Fruit fly (Drosophila melanogaster) whole organism, embryonic: Measurements from ENCODE around the gene CG10338.

ENCODE experiments used
- CG2678 ChIP-seq: fragments of 200-800 bp; sonication (Bioruptor generic); optimal IDR thresholded peaks from 3 replicates; lab custom pipeline; 2019; ENCODE audit warnings: missing biosample characterization, mild to moderate bottlenecking, missing genetic modification characterization, moderate library complexity
- Sox102F ChIP-seq: fragments of 200-800 bp; sonication (Bioruptor generic); optimal IDR thresholded peaks from 2 replicates; lab custom pipeline; 2018; ENCODE audit warnings: missing biosample characterization, mild to moderate bottlenecking, missing genetic modification characterization, moderate library complexity
- bowl ChIP-seq: fragments of 200-800 bp; sonication (Bioruptor generic); IDR thresholded peaks from 2 replicates; pipeline ENCODE4 v1.3.6; 2022; ENCODE audit warnings: missing biosample characterization, missing genetic modification characterization
- fd64A ChIP-seq: fragments of 200-800 bp; sonication (Bioruptor generic); optimal IDR thresholded peaks from 3 replicates; lab custom pipeline; 2018; ENCODE audit warnings: missing biosample characterization, mild to moderate bottlenecking, missing genetic modification characterization
- lbe ChIP-seq: fragments of 200-800 bp; sonication (Bioruptor generic); optimal IDR thresholded peaks from 2 replicates; lab custom pipeline; 2016; ENCODE audit warnings: missing biosample characterization, mild to moderate bottlenecking, missing genetic modification characterization
- nerfin-1 ChIP-seq: fragments of 200-800 bp; sonication (Bioruptor generic); optimal IDR thresholded peaks from 3 replicates; lab custom pipeline; 2019; ENCODE audit warnings: missing biosample characterization, mild to moderate bottlenecking, missing genetic modification characterization, moderate library complexity

DNA sequence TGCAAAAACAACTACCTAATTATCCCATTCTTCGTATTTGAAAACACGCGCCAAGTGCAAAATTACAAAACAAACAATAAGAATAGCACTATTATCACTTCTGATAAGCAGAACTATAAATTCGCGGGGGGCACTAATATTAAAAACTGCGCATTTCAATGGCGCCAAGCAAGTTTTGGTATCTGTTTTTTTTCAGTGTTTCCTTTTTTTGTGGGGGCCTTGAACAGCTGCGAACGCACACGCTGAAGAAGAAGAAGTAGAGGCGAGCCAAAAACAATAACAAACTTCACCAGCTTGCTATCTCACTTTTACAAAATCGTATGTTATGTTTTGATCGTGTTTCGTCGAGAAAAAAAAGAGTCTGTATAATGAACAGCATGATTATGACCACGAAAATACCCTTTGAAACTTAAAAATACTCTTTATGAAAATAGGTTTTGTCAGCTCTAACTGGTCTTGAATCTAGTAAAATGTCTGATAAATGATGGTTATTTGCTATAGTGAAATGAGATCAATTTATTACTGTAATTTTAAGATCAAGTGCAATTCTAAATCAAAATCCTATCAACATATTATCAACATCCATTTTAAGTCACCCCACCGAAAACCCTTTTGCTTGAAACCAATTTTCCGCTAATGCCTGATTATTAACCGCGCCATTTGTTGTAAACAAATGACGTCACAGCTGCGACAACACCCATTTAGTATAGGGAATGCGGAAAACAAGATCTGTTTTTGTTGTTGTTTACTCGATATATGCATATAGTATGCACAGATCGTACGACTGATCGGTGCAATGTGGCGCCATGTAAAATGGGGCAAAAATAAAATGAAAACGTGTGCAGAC lies 1.4 kb upstream of the CG10338 start:
- TF ChIP-seq CG2678 (tag; lab: Kevin White, UChicago), result peak; percentile 46
- TF ChIP-seq lbe (GFP tag; lab: Kevin White, UChicago), result no peak
- TF ChIP-seq Sox102F (GFP tag; lab: Kevin White, UChicago), result peak; percentile 49
- TF ChIP-seq bowl (GFP tag; lab: Robert Waterston, UW), result no peak
- peak; percentile 34 for TF ChIP-seq nerfin-1
- TF ChIP-seq fd64A, result no peak
